Worm (Caenorhabditis elegans) whole organism, mixed stage, embryonic: ENCODE measurements around the gene act-3.

Source experiments
- M03D4.4 ChIP-seq: sonication (generic microtip); optimal IDR thresholded peaks from 2 replicates; lab custom pipeline; 2017; ENCODE audit warnings: mild to moderate bottlenecking, missing genetic modification characterization, missing compliant biosample characterization
- blmp-1 ChIP-seq: fragments of 150-350 bp; optimal IDR thresholded peaks from 2 replicates; lab custom pipeline; 2014; ENCODE audit warnings: missing biosample characterization, missing genetic modification characterization
- ceh-39 ChIP-seq: fragments of 150-350 bp; optimal IDR thresholded peaks from 2 replicates; lab custom pipeline; 2014; ENCODE audit warnings: missing biosample characterization, missing genetic modification characterization
- ceh-43 ChIP-seq: fragments of 200-800 bp; sonication (Bioruptor generic); optimal IDR thresholded peaks from 2 replicates; lab custom pipeline; 2018; ENCODE audit warnings: mild to moderate bottlenecking, missing genetic modification characterization, moderate library complexity, missing compliant biosample characterization
- cnd-1 ChIP-seq: fragments of 200-800 bp; sonication (Bioruptor generic); optimal IDR thresholded peaks from 2 replicates; lab custom pipeline; 2018; ENCODE audit warnings: mild to moderate bottlenecking, missing genetic modification characterization, missing compliant biosample characterization
- drap-1 ChIP-seq: fragments of 200-800 bp; sonication (Bioruptor generic); optimal IDR thresholded peaks from 3 replicates; lab custom pipeline; 2018; ENCODE audit warnings: mild to moderate bottlenecking, missing genetic modification characterization, missing compliant biosample characterization
- elt-1 ChIP-seq: sonication (generic microtip); optimal IDR thresholded peaks from 2 replicates; lab custom pipeline; 2017; ENCODE audit warnings: missing genetic modification characterization, mild to moderate bottlenecking, missing compliant biosample characterization, antibody characterized with exemption, moderate library complexity, borderline replicate concordance; ENCODE audit not compliant: insufficient read depth
- elt-3 ChIP-seq: fragments of 150-350 bp; optimal IDR thresholded peaks from 2 replicates; lab custom pipeline; 2014; ENCODE audit warnings: missing biosample characterization, missing genetic modification characterization
- flh-1 ChIP-seq: fragments of 200-800 bp; sonication (Bioruptor generic); optimal IDR thresholded peaks from 2 replicates; lab custom pipeline; 2018; ENCODE audit warnings: mild to moderate bottlenecking, missing genetic modification characterization, moderate library complexity, missing compliant biosample characterization
- ham-2 ChIP-seq: fragments of 200-800 bp; sonication (Bioruptor generic); optimal IDR thresholded peaks from 2 replicates; lab custom pipeline; 2018; ENCODE audit warnings: mild to moderate bottlenecking, missing genetic modification characterization, missing compliant biosample characterization
- hlh-1 ChIP-seq: fragments of 150-350 bp; optimal IDR thresholded peaks from 2 replicates; lab custom pipeline; 2014; ENCODE audit warnings: missing biosample characterization, missing genetic modification reagents, missing genetic modification characterization
- lin-13 ChIP-seq: fragments of 150-350 bp; optimal IDR thresholded peaks from 2 replicates; lab custom pipeline; 2014; ENCODE audit warnings: missing biosample characterization, missing genetic modification characterization
- lin-32 ChIP-seq: fragments of 200-800 bp; sonication (Bioruptor generic); optimal IDR thresholded peaks from 2 replicates; lab custom pipeline; 2018; ENCODE audit warnings: mild to moderate bottlenecking, missing genetic modification characterization, missing compliant biosample characterization
- lsy-2 ChIP-seq: fragments of 150-350 bp; optimal IDR thresholded peaks from 2 replicates; lab custom pipeline; 2014; ENCODE audit warnings: missing biosample characterization, missing genetic modification characterization
- mab-5 ChIP-seq: fragments of 150-350 bp; optimal IDR thresholded peaks from 2 replicates; lab custom pipeline; 2014; ENCODE audit warnings: missing biosample characterization, missing genetic modification characterization
- mep-1 ChIP-seq: fragments of 150-350 bp; optimal IDR thresholded peaks from 2 replicates; lab custom pipeline; 2017; ENCODE audit warnings: missing biosample characterization, missing genetic modification reagents, missing genetic modification characterization, inconsistent platforms
- mls-2 ChIP-seq: sonication (generic microtip); optimal IDR thresholded peaks from 2 replicates; lab custom pipeline; 2016; ENCODE audit warnings: mild to moderate bottlenecking, missing genetic modification characterization, moderate library complexity, missing compliant biosample characterization
- nhr-12 ChIP-seq: fragments of 150-350 bp; optimal IDR thresholded peaks from 2 replicates; lab custom pipeline; 2014; ENCODE audit warnings: missing biosample characterization, missing genetic modification characterization
- nhr-2 ChIP-seq: fragments of 150-350 bp; optimal IDR thresholded peaks from 2 replicates; lab custom pipeline; 2014; ENCODE audit warnings: missing biosample characterization, missing genetic modification characterization
- nhr-237 ChIP-seq: fragments of 150-350 bp; optimal IDR thresholded peaks from 2 replicates; lab custom pipeline; 2014; ENCODE audit warnings: missing biosample characterization, missing genetic modification characterization
- nhr-28 ChIP-seq: fragments of 150-350 bp; optimal IDR thresholded peaks from 2 replicates; lab custom pipeline; 2014; ENCODE audit warnings: missing biosample characterization, missing genetic modification characterization
- pha-4 ChIP-seq: fragments of 150-350 bp; optimal IDR thresholded peaks from 2 replicates; lab custom pipeline; 2018; ENCODE audit warnings: missing biosample characterization, missing genetic modification reagents, missing genetic modification characterization
- sem-2 ChIP-seq: fragments of 200-800 bp; sonication (Bioruptor generic); optimal IDR thresholded peaks from 2 replicates; lab custom pipeline; 2018; ENCODE audit warnings: mild to moderate bottlenecking, missing genetic modification characterization, missing compliant biosample characterization
- snpc-4 ChIP-seq: fragments of 150-350 bp; optimal IDR thresholded peaks from 2 replicates; lab custom pipeline; 2014; ENCODE audit warnings: missing biosample characterization, missing genetic modification characterization
- sptf-1 ChIP-seq: sonication (generic microtip); optimal IDR thresholded peaks from 2 replicates; lab custom pipeline; 2017; ENCODE audit warnings: mild to moderate bottlenecking, missing genetic modification characterization, moderate library complexity, missing compliant biosample characterization
- tbx-8 ChIP-seq: fragments of 200-800 bp; sonication (Bioruptor generic); optimal IDR thresholded peaks from 2 replicates; lab custom pipeline; 2018; ENCODE audit warnings: mild to moderate bottlenecking, missing genetic modification characterization, moderate library complexity, missing compliant biosample characterization
- unc-120 ChIP-seq: sonication (generic microtip); optimal IDR thresholded peaks from 2 replicates; lab custom pipeline; 2017; ENCODE audit warnings: missing genetic modification characterization, missing compliant biosample characterization; ENCODE audit not compliant: poor library complexity, severe bottlenecking
- unc-39 ChIP-seq: fragments of 150-350 bp; optimal IDR thresholded peaks from 2 replicates; lab custom pipeline; 2014; ENCODE audit warnings: missing biosample characterization, missing genetic modification characterization
- unc-62 ChIP-seq: fragments of 150-350 bp; optimal IDR thresholded peaks from 2 replicates; lab custom pipeline; 2014; ENCODE audit warnings: missing biosample characterization, missing genetic modification reagents, missing genetic modification characterization
- zip-8 ChIP-seq: fragments of 150-350 bp; optimal IDR thresholded peaks from 2 replicates; lab custom pipeline; 2014; ENCODE audit warnings: missing biosample characterization, missing genetic modification characterization

The act-3 gene

ce11 chrV:11076403-11076802, 2.1 kb upstream of the act-3 start:
- no peak for TF ChIP-seq tbx-8 (GFP tag; lab: Kevin White, UChicago)
- peak; percentile 92 for TF ChIP-seq elt-1 (tag; lab: Kevin White, UChicago)

- TF ChIP-seq elt-1 (tag; lab: Kevin White, UChicago) (no peak), mab-5 (tag; lab: Kevin White, UChicago) (no peak), sptf-1 (tag; lab: Kevin White, UChicago) (no peak), snpc-4 (tag; lab: Kevin White, UChicago) (no peak)
- TF ChIP-seq, all 35 proteins: peak for 0
Measured at ce11 chrV:11076028-11076402, 1.7 kb upstream of the act-3 start.

ce11 chrV:11075209-11076027, 1.1 kb upstream of the act-3 start:
- TF ChIP-seq mls-2 (tag; lab: Kevin White, UChicago) (no peak), unc-120 (peak; percentile 8), drap-1 (GFP tag; lab: Kevin White, UChicago) (peak; percentile 3)

- TF ChIP-seq elt-3 (no peak), lsy-2 (tag; lab: Kevin White, UChicago) (no peak), elt-1 (tag; lab: Kevin White, UChicago) (no peak), unc-120 (peak; percentile 36), mep-1 (tag; lab: Kevin White, UChicago) (no peak), tbx-8 (GFP tag; lab: Kevin White, UChicago) (no peak), flh-1 (no peak)
Measured at ce11 chrV:11073354-11073753, 944 bp downstream of the act-3 start.

ce11 chrV:11071453-11071852, 2.8 kb downstream of the act-3 start:
- TF ChIP-seq nhr-237 (no peak), unc-120 (no peak), lin-32 (GFP tag; lab: Kevin White, UChicago) (no peak), sem-2 (GFP tag; lab: Kevin White, UChicago) (no peak), mep-1 (tag; lab: Kevin White, UChicago) (no peak), flh-1 (no peak), unc-62 (GFP tag; lab: Kevin White, UChicago) (no peak), hlh-1 (no peak)

ce11 chrV:11070388-11070787, 3.9 kb downstream of the act-3 start:
- TF ChIP-seq lin-32 (GFP tag; lab: Kevin White, UChicago) (no peak), mep-1 (tag; lab: Kevin White, UChicago) (no peak), M03D4.4 (no peak), sem-2 (GFP tag; lab: Kevin White, UChicago) (no peak), ceh-43 (GFP tag; lab: Kevin White, UChicago) (no peak), flh-1 (no peak), nhr-237 (no peak), mls-2 (tag; lab: Kevin White, UChicago) (no peak), nhr-12 (tag; lab: Kevin White, UChicago) (no peak), pha-4 (tag; lab: Kevin White, UChicago) (no peak), unc-39 (no peak), drap-1 (GFP tag; lab: Kevin White, UChicago) (no peak), snpc-4 (tag; lab: Kevin White, UChicago) (no peak), nhr-28 (tag; lab: Kevin White, UChicago) (no peak), lin-13 (no peak), mab-5 (tag; lab: Kevin White, UChicago) (no peak)

ce11 chrV:11069277-11069676, 5.0 kb downstream of the act-3 start, which contains the start of gene T04C12.8:
TSS of gene T04C12.8 (minus strand) at chrV:11069358.
- TF ChIP-seq ham-2 (GFP tag; lab: Kevin White, UChicago) (no peak), elt-1 (tag; lab: Kevin White, UChicago) (no peak), blmp-1 (no peak), ceh-43 (GFP tag; lab: Kevin White, UChicago) (no peak), flh-1 (no peak), lin-32 (GFP tag; lab: Kevin White, UChicago) (no peak), pha-4 (tag; lab: Kevin White, UChicago) (no peak), sem-2 (GFP tag; lab: Kevin White, UChicago) (no peak), tbx-8 (GFP tag; lab: Kevin White, UChicago) (no peak), nhr-12 (tag; lab: Kevin White, UChicago) (no peak), drap-1 (GFP tag; lab: Kevin White, UChicago) (no peak), zip-8 (tag; lab: Kevin White, UChicago) (no peak), nhr-2 (tag; lab: Kevin White, UChicago) (no peak), cnd-1 (tag; lab: Kevin White, UChicago) (no peak), lsy-2 (tag; lab: Kevin White, UChicago) (no peak), snpc-4 (tag; lab: Kevin White, UChicago) (no peak), ceh-39 (tag; lab: Kevin White, UChicago) (no peak), lin-13 (no peak)
